Worm (Caenorhabditis elegans) whole organism, midembryonic: Measurements from ENCODE around the gene srv-14.

Experiments used
- T22C8.4 ChIP-seq: fragments of 200-800 bp; sonication (Bioruptor generic); IDR thresholded peaks from 2 replicates; pipeline ENCODE4 v1.3.6; 2022; ENCODE audit warnings: missing genetic modification characterization, missing compliant biosample characterization
- cog-1 ChIP-seq: sonication (generic microtip); optimal IDR thresholded peaks from 2 replicates; lab custom pipeline; 2016; ENCODE audit warnings: missing genetic modification characterization, missing compliant biosample characterization
- flt-1 ChIP-seq: fragments of 200-800 bp; sonication (Bioruptor generic); IDR thresholded peaks from 2 replicates; pipeline ENCODE4 v1.3.6; 2022; ENCODE audit warnings: missing genetic modification characterization, missing compliant biosample characterization
- klf-2 ChIP-seq: fragments of 200-800 bp; sonication (Bioruptor generic); conservative IDR thresholded peaks from 2 replicates; pipeline ENCODE4 v1.3.6; 2022; ENCODE audit warnings: missing genetic modification reagents, missing genetic modification characterization, missing compliant biosample characterization
- med-1 ChIP-seq: sonication (generic microtip); optimal IDR thresholded peaks from 2 replicates; lab custom pipeline; 2017; ENCODE audit warnings: missing genetic modification characterization, mild to moderate bottlenecking, missing compliant biosample characterization, antibody characterized with exemption, missing genetic modification reagents; ENCODE audit not compliant: insufficient read depth
- ref-1 ChIP-seq: fragments of 200-800 bp; sonication (Bioruptor generic); conservative IDR thresholded peaks from 2 replicates; pipeline ENCODE4 v1.3.6; 2022; ENCODE audit warnings: missing genetic modification reagents, missing genetic modification characterization, missing compliant biosample characterization
- tab-1 ChIP-seq: fragments of 200-800 bp; sonication (Bioruptor generic); IDR thresholded peaks from 2 replicates; pipeline ENCODE4 v1.3.6; 2022; ENCODE audit warnings: missing genetic modification characterization, missing compliant biosample characterization
- ztf-23 ChIP-seq: fragments of 200-800 bp; sonication (Bioruptor generic); IDR thresholded peaks from 2 replicates; pipeline ENCODE4 v1.3.6; 2022; ENCODE audit warnings: missing genetic modification reagents, missing genetic modification characterization, missing compliant biosample characterization
- ztf-29 ChIP-seq: fragments of 200-800 bp; sonication (Bioruptor generic); IDR thresholded peaks from 2 replicates; pipeline ENCODE4 v1.3.6; 2022; ENCODE audit warnings: missing genetic modification reagents, missing genetic modification characterization, missing compliant biosample characterization

srv-14 gene

ce11 chrIV:15894133-15894532 is at the start of gene srv-14:
Gene srv-14, minus strand, starts transcription at chrIV:15894233.
- TF ChIP-seq ztf-23 (GFP tag; lab: Robert Waterston, UW), result no peak
- TF ChIP-seq ref-1, result no peak
- TF ChIP-seq klf-2 (GFP tag; lab: Robert Waterston, UW), result no peak
- TF ChIP-seq ztf-29 (GFP tag; lab: Robert Waterston, UW), result no peak
- TF ChIP-seq flt-1 (GFP tag; lab: Robert Waterston, UW), result no peak
- TF ChIP-seq T22C8.4 (GFP tag; lab: Robert Waterston, UW), result no peak
- TF ChIP-seq tab-1 (GFP tag; lab: Robert Waterston, UW), result no peak
- no peak for TF ChIP-seq cog-1 (tag; lab: Kevin White, UChicago)
- TF ChIP-seq med-1 (GFP tag; lab: Kevin White, UChicago), result no peak

ce11 chrIV:15941403-15941802 is 47.4 kb upstream of the srv-14 start, which contains the start of gene Y105C5B.11:
Gene Y105C5B.11, minus strand, starts transcription at chrIV:15941503.
- TF ChIP-seq ref-1, result no peak
- no peak for TF ChIP-seq tab-1 (GFP tag; lab: Robert Waterston, UW)

- TF ChIP-seq klf-2 (GFP tag; lab: Robert Waterston, UW), result no peak
- TF ChIP-seq med-1 (GFP tag; lab: Kevin White, UChicago), result no peak
- no peak for TF ChIP-seq ref-1
Measured at ce11 chrIV:15940811-15941210, 46.8 kb upstream of the srv-14 start.

- TF ChIP-seq flt-1 (GFP tag; lab: Robert Waterston, UW) (no peak), med-1 (GFP tag; lab: Kevin White, UChicago) (no peak), cog-1 (tag; lab: Kevin White, UChicago) (no peak), T22C8.4 (GFP tag; lab: Robert Waterston, UW) (no peak), klf-2 (GFP tag; lab: Robert Waterston, UW) (no peak), ztf-29 (GFP tag; lab: Robert Waterston, UW) (no peak), tab-1 (GFP tag; lab: Robert Waterston, UW) (no peak), ref-1 (no peak), ztf-23 (GFP tag; lab: Robert Waterston, UW) (no peak)
Measured at ce11 chrIV:15938471-15938870, 44.4 kb upstream of the srv-14 start.

ce11 chrIV:15937088-15937487 is 43.1 kb upstream of the srv-14 start:
- no peak for TF ChIP-seq ztf-23 (GFP tag; lab: Robert Waterston, UW)
- no peak for TF ChIP-seq cog-1 (tag; lab: Kevin White, UChicago)
- TF ChIP-seq klf-2 (GFP tag; lab: Robert Waterston, UW), result no peak
- TF ChIP-seq flt-1 (GFP tag; lab: Robert Waterston, UW), result no peak
- TF ChIP-seq ref-1, result no peak
- no peak for TF ChIP-seq ztf-29 (GFP tag; lab: Robert Waterston, UW)
- no peak for TF ChIP-seq med-1 (GFP tag; lab: Kevin White, UChicago)
- TF ChIP-seq T22C8.4 (GFP tag; lab: Robert Waterston, UW), result no peak
- no peak for TF ChIP-seq tab-1 (GFP tag; lab: Robert Waterston, UW)

- TF ChIP-seq med-1 (GFP tag; lab: Kevin White, UChicago), result no peak
- no peak for TF ChIP-seq cog-1 (tag; lab: Kevin White, UChicago)
- no peak for TF ChIP-seq T22C8.4 (GFP tag; lab: Robert Waterston, UW)
- TF ChIP-seq flt-1 (GFP tag; lab: Robert Waterston, UW), result no peak
- no peak for TF ChIP-seq ref-1
- TF ChIP-seq klf-2 (GFP tag; lab: Robert Waterston, UW), result no peak
- TF ChIP-seq ztf-23 (GFP tag; lab: Robert Waterston, UW), result no peak
- TF ChIP-seq ztf-29 (GFP tag; lab: Robert Waterston, UW), result no peak
- TF ChIP-seq tab-1 (GFP tag; lab: Robert Waterston, UW), result no peak
Measured at ce11 chrIV:15933814-15934213, 39.8 kb upstream of the srv-14 start, which contains the start of gene srv-16. Gene srv-16, minus strand, starts transcription at chrIV:15933914.

- TF ChIP-seq med-1 (GFP tag; lab: Kevin White, UChicago) (no peak), klf-2 (GFP tag; lab: Robert Waterston, UW) (no peak), flt-1 (GFP tag; lab: Robert Waterston, UW) (no peak), T22C8.4 (GFP tag; lab: Robert Waterston, UW) (no peak), ref-1 (0 out of 2 replicates have a peak, but pooled peaks have one; percentile 20), ztf-29 (GFP tag; lab: Robert Waterston, UW) (0 out of 2 replicates have a peak, but pooled peaks have one; percentile 36), ztf-23 (GFP tag; lab: Robert Waterston, UW) (peak; percentile 76), cog-1 (tag; lab: Kevin White, UChicago) (peak; percentile 28), tab-1 (GFP tag; lab: Robert Waterston, UW) (peak; percentile 78)
Measured at ce11 chrIV:15931833-15932232, 37.8 kb upstream of the srv-14 start.

- TF ChIP-seq ztf-29 (GFP tag; lab: Robert Waterston, UW) (0 out of 2 replicates have a peak, but pooled peaks have one; percentile 43), flt-1 (GFP tag; lab: Robert Waterston, UW) (peak; percentile 77), T22C8.4 (GFP tag; lab: Robert Waterston, UW) (no peak), ref-1 (0 out of 2 replicates have a peak, but pooled peaks have one; percentile 49), ztf-23 (GFP tag; lab: Robert Waterston, UW) (peak; percentile 75), cog-1 (tag; lab: Kevin White, UChicago) (no peak), med-1 (GFP tag; lab: Kevin White, UChicago) (no peak), klf-2 (GFP tag; lab: Robert Waterston, UW) (0 out of 2 replicates have a peak, but pooled peaks have one; percentile 52), tab-1 (GFP tag; lab: Robert Waterston, UW) (0 out of 2 replicates have a peak, but pooled peaks have one; percentile 25)
Measured at ce11 chrIV:15931176-15931575, 37.1 kb upstream of the srv-14 start.

ce11 chrIV:15930694-15931093 is 36.7 kb upstream of the srv-14 start:
- no peak for TF ChIP-seq ztf-29 (GFP tag; lab: Robert Waterston, UW)
- peak; percentile 65 for TF ChIP-seq T22C8.4 (GFP tag; lab: Robert Waterston, UW)

ce11 chrIV:15930281-15930680 is 36.2 kb upstream of the srv-14 start, which contains the start of gene Y105C5B.9:
Gene Y105C5B.9, plus strand, starts transcription at chrIV:15930581.
- no peak for TF ChIP-seq ztf-29 (GFP tag; lab: Robert Waterston, UW)
- no peak for TF ChIP-seq cog-1 (tag; lab: Kevin White, UChicago)
- no peak for TF ChIP-seq flt-1 (GFP tag; lab: Robert Waterston, UW)
- no peak for TF ChIP-seq ref-1
- no peak for TF ChIP-seq klf-2 (GFP tag; lab: Robert Waterston, UW)
- no peak for TF ChIP-seq ztf-23 (GFP tag; lab: Robert Waterston, UW)
- TF ChIP-seq tab-1 (GFP tag; lab: Robert Waterston, UW), result no peak
- TF ChIP-seq med-1 (GFP tag; lab: Kevin White, UChicago), result no peak
- no peak for TF ChIP-seq T22C8.4 (GFP tag; lab: Robert Waterston, UW)
